Fruit fly (Drosophila melanogaster) whole organism, prepupa: Measurements from ENCODE around the gene Klp98A.

Experiments
- Blimp-1 ChIP-seq: fragments of 200-800 bp; sonication (Bioruptor generic); optimal IDR thresholded peaks from 3 replicates; lab custom pipeline; 2017; ENCODE audit warnings: missing biosample characterization, missing genetic modification characterization, mild to moderate bottlenecking, moderate library complexity, missing genetic modification reagents
- CG10631 ChIP-seq: fragments of 200-800 bp; sonication (Bioruptor generic); optimal IDR thresholded peaks from 2 replicates; lab custom pipeline; 2016; ENCODE audit warnings: missing biosample characterization, missing genetic modification characterization
- CG10669 ChIP-seq: fragments of 200-800 bp; sonication (Bioruptor generic); optimal IDR thresholded peaks from 3 replicates; lab custom pipeline; 2018; ENCODE audit warnings: missing biosample characterization, mild to moderate bottlenecking, missing genetic modification characterization, moderate library complexity
- CG11294 ChIP-seq: fragments of 200-800 bp; sonication (Bioruptor generic); IDR thresholded peaks from 2 replicates; pipeline ENCODE4 v1.3.6; 2022; ENCODE audit warnings: missing biosample characterization, missing genetic modification characterization
- CG11762 ChIP-seq: fragments of 200-800 bp; sonication (Bioruptor generic); optimal IDR thresholded peaks from 3 replicates; lab custom pipeline; 2016; ENCODE audit warnings: missing biosample characterization, missing genetic modification characterization; ENCODE audit not compliant: insufficient read depth
- CG11902 ChIP-seq: fragments of 200-800 bp; sonication (Bioruptor generic); optimal IDR thresholded peaks from 3 replicates; lab custom pipeline; 2016; ENCODE audit warnings: missing biosample characterization, missing genetic modification characterization
- CG15336 ChIP-seq: fragments of 200-800 bp; sonication (Bioruptor generic); IDR thresholded peaks from 2 replicates; pipeline ENCODE4 v1.3.6; 2022; ENCODE audit warnings: missing biosample characterization, missing genetic modification characterization
- CG1621 ChIP-seq: fragments of 200-800 bp; sonication (Bioruptor generic); optimal IDR thresholded peaks from 3 replicates; lab custom pipeline; 2018; ENCODE audit warnings: missing biosample characterization, mild to moderate bottlenecking, missing genetic modification characterization
- CG16779 ChIP-seq: fragments of 200-800 bp; sonication (Bioruptor generic); optimal IDR thresholded peaks from 3 replicates; lab custom pipeline; 2017; ENCODE audit warnings: missing biosample characterization, mild to moderate bottlenecking, missing genetic modification characterization
- CG32006 ChIP-seq: fragments of 200-800 bp; sonication (Bioruptor generic); optimal IDR thresholded peaks from 3 replicates; lab custom pipeline; 2017; ENCODE audit warnings: missing biosample characterization, mild to moderate bottlenecking, missing genetic modification characterization
- CG34406 ChIP-seq: fragments of 200-800 bp; sonication (Bioruptor generic); optimal IDR thresholded peaks from 3 replicates; lab custom pipeline; 2016; ENCODE audit warnings: missing biosample characterization, missing genetic modification characterization
- CG3919 ChIP-seq: fragments of 200-800 bp; sonication (Bioruptor generic); optimal IDR thresholded peaks from 3 replicates; lab custom pipeline; 2016; ENCODE audit warnings: missing biosample characterization, missing genetic modification characterization
- CG4318 ChIP-seq: fragments of 200-800 bp; sonication (Bioruptor generic); optimal IDR thresholded peaks from 3 replicates; lab custom pipeline; 2017; ENCODE audit warnings: missing biosample characterization, mild to moderate bottlenecking, missing genetic modification characterization
- CG6163 ChIP-seq: fragments of 200-800 bp; sonication (Bioruptor generic); IDR thresholded peaks from 3 replicates; pipeline ENCODE4 v1.3.6; 2022; ENCODE audit warnings: missing biosample characterization, missing genetic modification characterization
- CG6276 ChIP-seq: fragments of 200-800 bp; sonication (Bioruptor generic); optimal IDR thresholded peaks from 2 replicates; lab custom pipeline; 2017; ENCODE audit warnings: missing biosample characterization, mild to moderate bottlenecking, missing genetic modification characterization
- CG6808 ChIP-seq: fragments of 200-800 bp; sonication (Bioruptor generic); optimal IDR thresholded peaks from 3 replicates; lab custom pipeline; 2017; ENCODE audit warnings: missing biosample characterization, missing genetic modification characterization, mild to moderate bottlenecking, moderate library complexity, missing genetic modification reagents
- CG6854 ChIP-seq: fragments of 200-800 bp; sonication (Bioruptor generic); optimal IDR thresholded peaks from 2 replicates; lab custom pipeline; 2017; ENCODE audit warnings: missing biosample characterization, mild to moderate bottlenecking, missing genetic modification characterization
- CG8119 ChIP-seq: fragments of 200-800 bp; sonication (Bioruptor generic); IDR thresholded peaks from 3 replicates; pipeline ENCODE4 v1.3.6; 2022; ENCODE audit warnings: missing biosample characterization, missing genetic modification characterization
- CG8632 ChIP-seq: fragments of 200-800 bp; sonication (Bioruptor generic); optimal IDR thresholded peaks from 3 replicates; lab custom pipeline; 2016; ENCODE audit warnings: missing biosample characterization, missing genetic modification characterization
- Eip75B ChIP-seq: fragments of 200-800 bp; sonication (Bioruptor generic); optimal IDR thresholded peaks from 3 replicates; lab custom pipeline; 2016; ENCODE audit warnings: missing biosample characterization, missing genetic modification characterization
- Eip78C ChIP-seq: fragments of 200-800 bp; sonication (Bioruptor generic); peaks from one replicate; lab custom pipeline; 2016; ENCODE audit warnings: missing biosample characterization, missing genetic modification characterization
- Eip93F ChIP-seq: fragments of 200-800 bp; sonication (Bioruptor generic); optimal IDR thresholded peaks from 2 replicates; lab custom pipeline; 2016; ENCODE audit warnings: missing biosample characterization, mild to moderate bottlenecking, missing genetic modification characterization
- Ets21C ChIP-seq: fragments of 200-800 bp; sonication (Bioruptor generic); optimal IDR thresholded peaks from 3 replicates; lab custom pipeline; 2016; ENCODE audit warnings: missing biosample characterization, missing genetic modification characterization
- Ets96B ChIP-seq: fragments of 200-800 bp; optimal IDR thresholded peaks from 2 replicates; lab custom pipeline; 2019; ENCODE audit warnings: missing biosample characterization, mild to moderate bottlenecking, missing genetic modification characterization, moderate library complexity
- Gug ChIP-seq: fragments of 200-800 bp; sonication (Bioruptor generic); IDR thresholded peaks from 2 replicates; pipeline ENCODE4 v1.3.6; 2022; ENCODE audit warnings: missing biosample characterization, missing genetic modification characterization
- Hr38 ChIP-seq: sonication (Bioruptor generic); optimal IDR thresholded peaks from 2 replicates; lab custom pipeline; 2016; ENCODE audit warnings: missing biosample characterization, missing genetic modification characterization
- Hr39 ChIP-seq: fragments of 200-800 bp; sonication (Bioruptor generic); optimal IDR thresholded peaks from 2 replicates; lab custom pipeline; 2016; ENCODE audit warnings: missing biosample characterization, missing genetic modification characterization
- Hr4 ChIP-seq: fragments of 200-800 bp; sonication (Bioruptor generic); optimal IDR thresholded peaks from 3 replicates; lab custom pipeline; 2016; ENCODE audit warnings: missing biosample characterization, missing genetic modification characterization
- Lpt ChIP-seq: fragments of 200-800 bp; sonication (Bioruptor generic); optimal IDR thresholded peaks from 3 replicates; lab custom pipeline; 2016; ENCODE audit warnings: missing biosample characterization, missing genetic modification characterization
- Met ChIP-seq: fragments of 200-800 bp; sonication (Bioruptor generic); optimal IDR thresholded peaks from 3 replicates; lab custom pipeline; 2016; ENCODE audit warnings: missing biosample characterization, missing genetic modification characterization
- OdsH ChIP-seq: fragments of 200-800 bp; sonication (Bioruptor generic); optimal IDR thresholded peaks from 3 replicates; lab custom pipeline; 2016; ENCODE audit warnings: missing biosample characterization, missing genetic modification characterization
- Smox ChIP-seq: fragments of 200-800 bp; sonication (Bioruptor generic); optimal IDR thresholded peaks from 3 replicates; lab custom pipeline; 2016; ENCODE audit warnings: missing biosample characterization, missing genetic modification characterization
- Sox102F ChIP-seq: fragments of 200-800 bp; sonication (Bioruptor generic); optimal IDR thresholded peaks from 2 replicates; lab custom pipeline; 2016; ENCODE audit warnings: missing biosample characterization, mild to moderate bottlenecking, missing genetic modification characterization
- Sox14 ChIP-seq: fragments of 200-800 bp; sonication (Bioruptor generic); optimal IDR thresholded peaks from 3 replicates; lab custom pipeline; 2016; ENCODE audit warnings: missing biosample characterization, missing genetic modification characterization
- achi ChIP-seq: fragments of 200-800 bp; sonication (Bioruptor generic); optimal IDR thresholded peaks from 3 replicates; lab custom pipeline; 2016; ENCODE audit warnings: missing biosample characterization, missing genetic modification characterization
- acj6 ChIP-seq: fragments of 200-800 bp; sonication (Bioruptor generic); optimal IDR thresholded peaks from 3 replicates; lab custom pipeline; 2016; ENCODE audit warnings: missing biosample characterization, missing genetic modification characterization
- cyc ChIP-seq: fragments of 200-800 bp; sonication (Bioruptor generic); optimal IDR thresholded peaks from 3 replicates; lab custom pipeline; 2016; ENCODE audit warnings: missing biosample characterization, missing genetic modification characterization
- dac ChIP-seq: fragments of 200-800 bp; sonication (Bioruptor generic); optimal IDR thresholded peaks from 2 replicates; lab custom pipeline; 2017; ENCODE audit warnings: missing biosample characterization, mild to moderate bottlenecking, missing genetic modification characterization
- dsx ChIP-seq: fragments of 200-800 bp; optimal IDR thresholded peaks from 3 replicates; lab custom pipeline; 2019; ENCODE audit warnings: missing biosample characterization, mild to moderate bottlenecking, missing genetic modification characterization, moderate library complexity; ENCODE audit not compliant: poor library complexity, severe bottlenecking
- eg ChIP-seq: fragments of 200-800 bp; sonication (Bioruptor generic); IDR thresholded peaks from 3 replicates; pipeline ENCODE4 v1.3.6; 2022; ENCODE audit warnings: missing biosample characterization, missing genetic modification characterization
- fkh ChIP-seq: fragments of 200-800 bp; sonication (Bioruptor generic); optimal IDR thresholded peaks from 3 replicates; lab custom pipeline; 2017; ENCODE audit warnings: missing biosample characterization, mild to moderate bottlenecking, missing genetic modification characterization, moderate library complexity
- lz ChIP-seq: fragments of 200-800 bp; sonication (Bioruptor generic); optimal IDR thresholded peaks from 3 replicates; lab custom pipeline; 2016; ENCODE audit warnings: missing biosample characterization, missing genetic modification characterization
- net ChIP-seq: fragments of 200-800 bp; sonication (Bioruptor generic); optimal IDR thresholded peaks from 3 replicates; lab custom pipeline; 2016; ENCODE audit warnings: missing biosample characterization, missing genetic modification characterization
- pdm3 ChIP-seq: fragments of 200-800 bp; sonication (Bioruptor generic); optimal IDR thresholded peaks from 3 replicates; lab custom pipeline; 2016; ENCODE audit warnings: missing biosample characterization, missing genetic modification characterization
- salr ChIP-seq, 2 experiments: fragments of 200-800 bp; sonication (Bioruptor generic); optimal IDR thresholded peaks; 3 replicates each; lab custom pipeline; 2016 to 2018; ENCODE audit warnings: missing biosample characterization in 2 of 2, missing genetic modification characterization in 2 of 2, mild to moderate bottlenecking in 1 of 2
- spab ChIP-seq: fragments of 200-800 bp; sonication (Bioruptor generic); optimal IDR thresholded peaks from 2 replicates; lab custom pipeline; 2017; ENCODE audit warnings: missing biosample characterization, mild to moderate bottlenecking, missing genetic modification characterization, missing genetic modification reagents
- ss ChIP-seq, 2 experiments: fragments of 200-800 bp; sonication (Bioruptor generic); optimal IDR thresholded peaks; 2 replicates in 1 of 2; 3 replicates in 1 of 2; lab custom pipeline; 2017 to 2018; ENCODE audit warnings: mild to moderate bottlenecking in 2 of 2, missing biosample characterization in 2 of 2, missing genetic modification characterization in 2 of 2, moderate library complexity in 1 of 2

Klp98A gene

DNA sequence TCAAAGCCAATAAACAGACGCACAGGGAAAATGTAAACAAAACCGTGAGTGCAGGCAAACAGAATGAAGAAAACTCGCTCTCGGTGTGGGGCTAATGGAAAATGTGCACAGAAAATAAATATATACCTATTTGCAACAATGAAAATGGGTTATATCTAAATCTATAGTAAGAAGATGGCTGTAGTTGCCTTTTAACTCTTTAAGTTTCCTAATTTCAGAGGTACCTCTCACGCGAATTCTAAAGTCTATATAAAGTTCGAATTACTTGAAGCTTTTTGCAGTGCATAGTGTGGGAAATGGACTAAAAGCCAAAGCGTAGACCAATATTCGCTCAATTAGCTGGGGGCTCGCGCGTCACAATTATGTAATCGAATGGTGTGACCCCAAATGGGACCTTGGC lies 4.0 kb downstream of the Klp98A start (continued):
- TF ChIP-seq CG8119 (peak; percentile 92), acj6 (GFP tag; lab: Kevin White, UChicago) (peak; percentile 71), eg (GFP tag; lab: Robert Waterston, UW) (peak; percentile 93), CG8632 (GFP tag; lab: Kevin White, UChicago) (peak; percentile 37), CG32006 (GFP tag; lab: Kevin White, UChicago) (peak; percentile 93), Met (GFP tag; lab: Kevin White, UChicago) (peak; percentile 46), Lpt (GFP tag; lab: Kevin White, UChicago) (peak; percentile 85), Eip78C (peak; percentile 88), CG34406 (GFP tag; lab: Kevin White, UChicago) (peak; percentile 33), achi (GFP tag; lab: Kevin White, UChicago) (peak; percentile 77), ss (GFP tag; optimal IDR thresholded peaks at IDR 0.05; lab: Kevin White, UChicago) (no peak), Sox102F (GFP tag; lab: Kevin White, UChicago) (no peak), CG3919 (GFP tag; lab: Kevin White, UChicago) (peak; percentile 77), Eip93F (GFP tag; lab: Kevin White, UChicago) (no peak), Smox (no peak), CG6808 (GFP tag; lab: Kevin White, UChicago) (no peak), CG15336 (GFP tag; lab: Robert Waterston, UW) (peak; percentile 94), net (GFP tag; lab: Kevin White, UChicago) (peak; percentile 80), Hr39 (GFP tag; lab: Kevin White, UChicago) (peak; percentile 27), Ets21C (GFP tag; lab: Kevin White, UChicago) (no peak), Ets96B (tag; lab: Kevin White, UChicago) (peak; percentile 45), pdm3 (peak; percentile 74), CG11762 (GFP tag; lab: Kevin White, UChicago) (peak; percentile 56), Blimp-1 (GFP tag; lab: Kevin White, UChicago) (no peak), spab (GFP tag; lab: Kevin White, UChicago) (peak; percentile 14), CG16779 (peak; percentile 32), Hr4 (GFP tag; lab: Kevin White, UChicago) (peak; percentile 91), CG6276 (GFP tag; lab: Kevin White, UChicago) (peak; percentile 90), CG11902 (GFP tag; lab: Kevin White, UChicago) (no peak), CG10631 (GFP tag; lab: Kevin White, UChicago) (peak; percentile 73), CG10669 (GFP tag; lab: Kevin White, UChicago) (peak; percentile 26), Sox14 (GFP tag; lab: Kevin White, UChicago) (peak; percentile 71), OdsH (GFP tag; lab: Kevin White, UChicago) (peak; percentile 76), lz (GFP tag; lab: Kevin White, UChicago) (peak; percentile 2), Gug (GFP tag; lab: Robert Waterston, UW) (peak; percentile 88), CG11294 (GFP tag; lab: Robert Waterston, UW) (peak; percentile 89)

dm6 chr3R:27553921-27554320 lies 5.0 kb downstream of the Klp98A start:
- peak; percentile 69; the same call in 1 of the 2 replicates for TF ChIP-seq CG11294 (GFP tag; lab: Robert Waterston, UW)
- peak; percentile 94 for TF ChIP-seq CG6163 (GFP tag; lab: Robert Waterston, UW)
- TF ChIP-seq Eip75B (GFP tag; lab: Kevin White, UChicago) = peak; percentile 87
- peak; percentile 54 for TF ChIP-seq dac (GFP tag; lab: Kevin White, UChicago)
- TF ChIP-seq CG34406 (GFP tag; lab: Kevin White, UChicago) = peak; percentile 89
- TF ChIP-seq CG4318 (GFP tag; lab: Kevin White, UChicago) = peak; percentile 75
- TF ChIP-seq Sox102F (GFP tag; lab: Kevin White, UChicago) = peak; percentile 85
- TF ChIP-seq dsx (GFP tag; lab: Kevin White, UChicago) = no peak
- TF ChIP-seq Smox = peak; percentile 83
- TF ChIP-seq CG11902 (GFP tag; lab: Kevin White, UChicago) = peak; percentile 87
- peak; percentile 81 for TF ChIP-seq Gug (GFP tag; lab: Robert Waterston, UW)
- no peak for TF ChIP-seq CG1621 (tag; lab: Kevin White, UChicago)
- TF ChIP-seq net (GFP tag; lab: Kevin White, UChicago) = peak; percentile 82
- TF ChIP-seq CG10631 (GFP tag; lab: Kevin White, UChicago) = peak; percentile 78
- TF ChIP-seq Eip78C = peak; percentile 97
- peak; percentile 52 for TF ChIP-seq CG6854
- peak; percentile 84 for TF ChIP-seq Sox14 (GFP tag; lab: Kevin White, UChicago)
- TF ChIP-seq Eip93F (GFP tag; lab: Kevin White, UChicago) = no peak
- no peak for TF ChIP-seq Hr38 (GFP tag; lab: Kevin White, UChicago)
- TF ChIP-seq Ets96B (tag; lab: Kevin White, UChicago) = peak; percentile 75
- peak; percentile 85 for TF ChIP-seq achi (GFP tag; lab: Kevin White, UChicago)
- TF ChIP-seq salr (GFP tag; optimal IDR thresholded peaks at IDR 0.05; lab: Kevin White, UChicago) = peak; percentile 29 to 64
- TF ChIP-seq CG11762 (GFP tag; lab: Kevin White, UChicago) = peak; percentile 86
- TF ChIP-seq Hr39 (GFP tag; lab: Kevin White, UChicago) = peak; percentile 84
- peak; percentile 88 for TF ChIP-seq eg (GFP tag; lab: Robert Waterston, UW)
- peak; percentile 87 for TF ChIP-seq cyc (GFP tag; lab: Kevin White, UChicago)
- peak; percentile 84 for TF ChIP-seq CG8632 (GFP tag; lab: Kevin White, UChicago)
- TF ChIP-seq fkh (GFP tag; lab: Kevin White, UChicago) = no peak
